Worm (Caenorhabditis elegans) whole organism, young adult: ENCODE data around the gene C18E9.8.

Experiments used
- B0035.1 ChIP-seq: sonication (generic microtip); optimal IDR thresholded peaks from 2 replicates; lab custom pipeline; 2016; ENCODE audit warnings: missing genetic modification characterization, mild to moderate bottlenecking, missing compliant biosample characterization, missing genotype, missing genetic modification reagents
- atf-7 ChIP-seq: sonication (generic microtip); optimal IDR thresholded peaks from 2 replicates; lab custom pipeline; 2017; ENCODE audit warnings: mild to moderate bottlenecking, missing genetic modification characterization, missing compliant biosample characterization
- nfya-1 ChIP-seq: sonication (generic microtip); optimal IDR thresholded peaks from 2 replicates; lab custom pipeline; 2017; ENCODE audit warnings: antibody characterized with exemption, missing compliant biosample characterization, missing genetic modification characterization, borderline replicate concordance; ENCODE audit not compliant: insufficient read depth
- ztf-22 ChIP-seq: fragments of 200-800 bp; sonication (Bioruptor generic); optimal IDR thresholded peaks from 2 replicates; lab custom pipeline; 2018; ENCODE audit warnings: mild to moderate bottlenecking, missing genetic modification characterization, moderate library complexity, missing compliant biosample characterization

DNA sequence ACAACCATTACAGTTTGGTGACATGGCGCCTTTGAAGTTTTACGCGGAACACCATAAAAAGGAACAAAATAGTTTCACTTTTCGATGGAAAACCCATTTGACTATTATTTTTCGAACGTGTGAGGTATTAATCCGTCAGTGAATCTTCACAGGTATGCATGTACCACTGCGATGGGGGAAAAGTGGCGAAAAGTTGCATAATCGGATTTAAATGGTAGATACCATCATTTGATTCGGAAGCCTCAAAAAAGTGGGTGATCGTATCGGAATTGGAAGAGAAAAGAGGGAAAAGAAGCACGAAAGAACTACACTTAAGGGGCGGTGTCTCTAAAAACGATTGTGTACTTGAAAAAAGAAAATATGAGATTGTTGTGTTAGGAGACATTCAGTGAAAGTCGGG is 34.2 kb downstream of the C18E9.8 start:
- TF ChIP-seq nfya-1 (tag; lab: Kevin White, UChicago) (no peak), atf-7 (tag; lab: Kevin White, UChicago) (no peak), B0035.1 (tag; lab: Kevin White, UChicago) (no peak), ztf-22 (no peak)
